Fruit fly (Drosophila melanogaster) whole organism, embryonic: ENCODE data around the gene CG31636.

Experiments used
- ATbp ChIP-seq: fragments of 200-800 bp; sonication (Bioruptor generic); optimal IDR thresholded peaks from 2 replicates; lab custom pipeline; 2017; ENCODE audit warnings: missing biosample characterization, mild to moderate bottlenecking, missing genetic modification characterization, missing genetic modification reagents
- Aef1 ChIP-seq: fragments of 200-800 bp; sonication (Bioruptor generic); IDR thresholded peaks from 3 replicates; pipeline ENCODE4 v1.3.6; 2022; ENCODE audit warnings: missing biosample characterization, missing genetic modification characterization
- CG10267 ChIP-seq: fragments of 200-800 bp; sonication (Bioruptor generic); optimal IDR thresholded peaks from 2 replicates; lab custom pipeline; 2018; ENCODE audit warnings: missing biosample characterization, mild to moderate bottlenecking, missing genetic modification characterization, moderate library complexity
- CG10543 ChIP-seq: fragments of 200-800 bp; sonication (Bioruptor generic); optimal IDR thresholded peaks from 3 replicates; lab custom pipeline; 2017; ENCODE audit warnings: missing biosample characterization, mild to moderate bottlenecking, missing genetic modification characterization, moderate library complexity
- CG11093 ChIP-seq: fragments of 200-800 bp; sonication (Bioruptor generic); IDR thresholded peaks from 3 replicates; pipeline ENCODE4 v1.3.6; 2022; ENCODE audit warnings: missing biosample characterization, missing genetic modification characterization
- CG11398 ChIP-seq: fragments of 200-800 bp; sonication (Bioruptor generic); optimal IDR thresholded peaks from 2 replicates; lab custom pipeline; 2016; ENCODE audit warnings: missing biosample characterization, missing genetic modification characterization
- CG11504 ChIP-seq: fragments of 200-800 bp; sonication (Bioruptor generic); optimal IDR thresholded peaks from 3 replicates; lab custom pipeline; 2019; ENCODE audit warnings: missing biosample characterization, mild to moderate bottlenecking, missing genetic modification characterization, moderate library complexity
- CG12391 ChIP-seq: fragments of 200-800 bp; sonication (Bioruptor generic); optimal IDR thresholded peaks from 3 replicates; lab custom pipeline; 2018; ENCODE audit warnings: missing biosample characterization, mild to moderate bottlenecking, missing genetic modification characterization, moderate library complexity
- CG13424 ChIP-seq: fragments of 200-800 bp; sonication (Bioruptor generic); optimal IDR thresholded peaks from 2 replicates; lab custom pipeline; 2019; ENCODE audit warnings: missing biosample characterization, mild to moderate bottlenecking, missing genetic modification characterization, moderate library complexity
- CG13624 ChIP-seq: fragments of 200-800 bp; sonication (Bioruptor generic); optimal IDR thresholded peaks from 2 replicates; lab custom pipeline; 2016; ENCODE audit warnings: missing biosample characterization, missing genetic modification characterization
- CG17186 ChIP-seq: fragments of 200-800 bp; sonication (Bioruptor generic); optimal IDR thresholded peaks from 3 replicates; lab custom pipeline; 2017; ENCODE audit warnings: missing biosample characterization, missing genetic modification reagents, missing genetic modification characterization
- CG17361 ChIP-seq: fragments of 200-800 bp; sonication (Bioruptor generic); IDR thresholded peaks from 3 replicates; pipeline ENCODE4 v1.3.6; 2022; ENCODE audit warnings: missing biosample characterization, missing genetic modification characterization
- CG18476 ChIP-seq: fragments of 200-800 bp; sonication (Bioruptor generic); optimal IDR thresholded peaks from 2 replicates; lab custom pipeline; 2016; ENCODE audit warnings: missing biosample characterization, mild to moderate bottlenecking, missing genetic modification characterization
- CG18619 ChIP-seq: fragments of 200-800 bp; sonication (Bioruptor generic); optimal IDR thresholded peaks from 3 replicates; lab custom pipeline; 2017; ENCODE audit warnings: missing biosample characterization, mild to moderate bottlenecking, missing genetic modification characterization
- CG31388 ChIP-seq: fragments of 200-800 bp; sonication (Bioruptor generic); optimal IDR thresholded peaks from 2 replicates; lab custom pipeline; 2016; ENCODE audit warnings: missing biosample characterization, missing genetic modification characterization
- CG32532 ChIP-seq: fragments of 200-800 bp; sonication (Bioruptor generic); IDR thresholded peaks from 2 replicates; pipeline ENCODE4 v1.3.6; 2022; ENCODE audit warnings: missing biosample characterization, missing genetic modification characterization
- CG32767 ChIP-seq: fragments of 200-800 bp; sonication (Bioruptor generic); IDR thresholded peaks from 2 replicates; pipeline ENCODE4 v1.3.6; 2022; ENCODE audit warnings: missing biosample characterization, missing genetic modification characterization
- CG32772 ChIP-seq: fragments of 200-800 bp; sonication (Bioruptor generic); IDR thresholded peaks from 2 replicates; pipeline ENCODE4 v1.3.6; 2022; ENCODE audit warnings: missing biosample characterization, missing genetic modification characterization
- CG34422 ChIP-seq: fragments of 200-800 bp; sonication (Bioruptor generic); IDR thresholded peaks from 3 replicates; pipeline ENCODE4 v1.3.6; 2022; ENCODE audit warnings: missing biosample characterization, missing genetic modification characterization
- CG4617 ChIP-seq: fragments of 200-800 bp; sonication (Bioruptor generic); optimal IDR thresholded peaks from 3 replicates; lab custom pipeline; 2016; ENCODE audit warnings: missing biosample characterization, missing genetic modification characterization, borderline replicate concordance
- CG4820 ChIP-seq: fragments of 200-800 bp; sonication (Bioruptor generic); optimal IDR thresholded peaks from 3 replicates; lab custom pipeline; 2016; ENCODE audit warnings: missing biosample characterization, missing genetic modification characterization
- CG7372 ChIP-seq: fragments of 200-800 bp; sonication (Bioruptor generic); IDR thresholded peaks from 2 replicates; pipeline ENCODE4 v1.3.6; 2022; ENCODE audit warnings: missing biosample characterization, missing genetic modification characterization
- CG9817 ChIP-seq: fragments of 200-800 bp; sonication (Bioruptor generic); optimal IDR thresholded peaks from 2 replicates; lab custom pipeline; 2018; ENCODE audit warnings: missing biosample characterization, mild to moderate bottlenecking, missing genetic modification characterization, moderate library complexity
- CG9932 ChIP-seq: fragments of 200-800 bp; sonication (Bioruptor generic); IDR thresholded peaks from 2 replicates; pipeline ENCODE4 v1.3.6; 2022; ENCODE audit warnings: missing biosample characterization, missing genetic modification characterization
- CrebB ChIP-seq: fragments of 200-800 bp; sonication (Bioruptor generic); optimal IDR thresholded peaks from 3 replicates; lab custom pipeline; 2018; ENCODE audit warnings: missing biosample characterization, mild to moderate bottlenecking, missing genetic modification characterization
- Dad ChIP-seq: fragments of 200-800 bp; sonication (Bioruptor generic); optimal IDR thresholded peaks from 3 replicates; lab custom pipeline; 2016; ENCODE audit warnings: missing biosample characterization, missing genetic modification characterization
- E2f1 ChIP-seq: fragments of 200-800 bp; sonication (Bioruptor generic); IDR thresholded peaks from 2 replicates; pipeline ENCODE4 v1.3.6; 2022; ENCODE audit warnings: missing biosample characterization, missing genetic modification characterization
- HLH3B ChIP-seq: fragments of 200-800 bp; sonication (Bioruptor generic); IDR thresholded peaks from 2 replicates; pipeline ENCODE4 v1.3.6; 2022; ENCODE audit warnings: missing biosample characterization, missing genetic modification characterization
- Jarid2 ChIP-seq: fragments of 200-800 bp; sonication (Bioruptor generic); optimal IDR thresholded peaks from 3 replicates; lab custom pipeline; 2017; ENCODE audit warnings: mild to moderate bottlenecking, missing biosample characterization, missing genetic modification reagents, missing genetic modification characterization
- Optix ChIP-seq: fragments of 200-800 bp; sonication (Bioruptor generic); IDR thresholded peaks from 3 replicates; pipeline ENCODE4 v1.3.6; 2022; ENCODE audit warnings: missing biosample characterization, missing genetic modification characterization
- Side ChIP-seq: fragments of 200-800 bp; sonication (Bioruptor generic); optimal IDR thresholded peaks from 2 replicates; lab custom pipeline; 2016; ENCODE audit warnings: missing biosample characterization, missing genetic modification characterization
- YL-1 ChIP-seq: fragments of 200-800 bp; sonication (Bioruptor generic); optimal IDR thresholded peaks from 3 replicates; lab custom pipeline; 2017; ENCODE audit warnings: missing biosample characterization, mild to moderate bottlenecking, missing genetic modification characterization
- ac ChIP-seq: fragments of 200-800 bp; sonication (Bioruptor generic); optimal IDR thresholded peaks from 3 replicates; lab custom pipeline; 2017; ENCODE audit warnings: missing biosample characterization, mild to moderate bottlenecking, missing genetic modification characterization
- bowl ChIP-seq: fragments of 200-800 bp; sonication (Bioruptor generic); IDR thresholded peaks from 2 replicates; pipeline ENCODE4 v1.3.6; 2022; ENCODE audit warnings: missing biosample characterization, missing genetic modification characterization
- bsh ChIP-seq, 2 experiments: fragments of 200-800 bp; sonication (Bioruptor generic); optimal IDR thresholded peaks; 2 replicates each; lab custom pipeline; 2017 to 2018; ENCODE audit warnings: mild to moderate bottlenecking in 2 of 2, missing biosample characterization in 2 of 2, missing genetic modification characterization in 2 of 2, moderate library complexity in 1 of 2
- caup ChIP-seq: fragments of 200-800 bp; sonication (Bioruptor generic); optimal IDR thresholded peaks from 3 replicates; lab custom pipeline; 2017; ENCODE audit warnings: missing biosample characterization, mild to moderate bottlenecking, missing genetic modification characterization, moderate library complexity; ENCODE audit not compliant: severe bottlenecking
- dysf ChIP-seq: fragments of 200-800 bp; sonication (Bioruptor generic); IDR thresholded peaks from 3 replicates; pipeline ENCODE4 v1.3.6; 2022; ENCODE audit warnings: missing biosample characterization, missing genetic modification characterization
- ewg ChIP-seq: fragments of 200-800 bp; sonication (Bioruptor generic); optimal IDR thresholded peaks from 3 replicates; lab custom pipeline; 2017; ENCODE audit warnings: mild to moderate bottlenecking, missing biosample characterization, missing genetic modification reagents, missing genetic modification characterization
- fd64A ChIP-seq: fragments of 200-800 bp; sonication (Bioruptor generic); optimal IDR thresholded peaks from 3 replicates; lab custom pipeline; 2018; ENCODE audit warnings: missing biosample characterization, mild to moderate bottlenecking, missing genetic modification characterization
- ken ChIP-seq: fragments of 200-800 bp; sonication (Bioruptor generic); IDR thresholded peaks from 3 replicates; pipeline ENCODE4 v1.3.6; 2022; ENCODE audit warnings: missing biosample characterization, missing genetic modification characterization
- lbe ChIP-seq: fragments of 200-800 bp; sonication (Bioruptor generic); optimal IDR thresholded peaks from 2 replicates; lab custom pipeline; 2016; ENCODE audit warnings: missing biosample characterization, mild to moderate bottlenecking, missing genetic modification characterization
- lmd ChIP-seq: fragments of 200-800 bp; sonication (Bioruptor generic); IDR thresholded peaks from 2 replicates; pipeline ENCODE4 v1.3.6; 2022; ENCODE audit warnings: missing biosample characterization, missing genetic modification characterization
- org-1 ChIP-seq: fragments of 200-800 bp; sonication (Bioruptor generic); optimal IDR thresholded peaks from 2 replicates; lab custom pipeline; 2017; ENCODE audit warnings: missing biosample characterization, missing genetic modification characterization
- peb ChIP-seq: fragments of 200-800 bp; sonication (Bioruptor generic); IDR thresholded peaks from 2 replicates; pipeline ENCODE4 v1.3.6; 2022; ENCODE audit warnings: missing biosample characterization, missing genetic modification characterization
- prd ChIP-seq, 3 experiments: fragments of >200 bp in 2 of 3; fragments of 200-800 bp in 1 of 3; sonication (Bioruptor generic) in 1 of 3; optimal IDR thresholded peaks in 2 of 3; IDR thresholded peaks in 1 of 3; 2 replicates in 2 of 3; 3 replicates in 1 of 3; pipeline versions ENCODE4 v1.3.6 to Lab custom; 2017 to 2022; ENCODE audit warnings: missing biosample characterization in 1 of 3, missing genetic modification characterization in 1 of 3
- ranshi ChIP-seq: fragments of 200-800 bp; sonication (Bioruptor generic); IDR thresholded peaks from 2 replicates; pipeline ENCODE4 v1.3.6; 2022; ENCODE audit warnings: missing biosample characterization, missing genetic modification characterization
- sisA ChIP-seq: fragments of 200-800 bp; sonication (Bioruptor generic); IDR thresholded peaks from 2 replicates; pipeline ENCODE4 v1.3.6; 2022; ENCODE audit warnings: missing biosample characterization, missing genetic modification characterization
- tgo ChIP-seq: fragments of 200-800 bp; sonication (Bioruptor generic); IDR thresholded peaks from 3 replicates; pipeline ENCODE4 v1.3.6; 2022; ENCODE audit warnings: missing biosample characterization, missing genetic modification characterization
- ttk ChIP-seq: fragments of 200-800 bp; sonication (Bioruptor generic); IDR thresholded peaks from 2 replicates; pipeline ENCODE4 v2.1.2; 2022; ENCODE audit warnings: missing biosample characterization, missing genetic modification characterization

The CG31636 gene

DNA sequence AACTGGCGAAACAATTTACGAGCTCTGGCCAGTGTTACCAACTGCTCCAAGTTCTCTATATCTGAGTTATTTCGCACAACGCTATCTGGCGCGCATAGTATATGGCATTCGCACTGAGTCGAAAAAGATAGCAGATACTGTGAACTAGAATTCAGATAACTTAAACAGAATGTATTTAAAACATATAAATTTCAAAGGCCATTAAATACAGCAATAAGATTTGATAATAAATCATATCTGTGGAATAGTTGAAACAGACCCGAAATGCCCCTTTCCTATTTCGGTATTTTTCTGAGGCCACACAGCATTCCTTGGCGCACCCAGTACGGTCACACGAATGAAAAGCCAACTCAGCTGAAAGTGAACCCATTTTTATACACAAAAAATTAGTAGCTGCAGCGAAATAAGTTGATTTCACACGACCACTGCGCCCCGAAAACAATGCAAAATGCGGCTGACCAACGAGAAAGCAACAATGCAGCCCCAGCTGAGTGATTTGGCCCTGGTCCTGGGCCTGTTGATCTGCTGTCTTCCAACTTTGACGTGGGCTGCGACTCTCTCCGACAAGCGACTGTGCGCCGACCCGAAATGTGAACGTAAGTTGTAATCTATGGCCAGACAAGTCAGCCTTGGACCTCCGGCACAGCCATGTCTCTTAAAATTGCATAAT is 8.7 kb downstream of the CG31636 start, which contains the start of the genes CG31635 and Tango1 (continued):
- peak; percentile 61 for TF ChIP-seq YL-1 (GFP tag; lab: Kevin White, UChicago)
- TF ChIP-seq CG31388: no peak
- no peak for TF ChIP-seq sisA (GFP tag; lab: Robert Waterston, UW)
- no peak for TF ChIP-seq Jarid2 (GFP tag; lab: Kevin White, UChicago)
- no peak for TF ChIP-seq Dad
- TF ChIP-seq bowl (GFP tag; lab: Robert Waterston, UW): no peak
- TF ChIP-seq caup (GFP tag; lab: Kevin White, UChicago): no peak
- peak; percentile 19; the same call in 1 of the 2 replicates for TF ChIP-seq E2f1
- TF ChIP-seq HLH3B (GFP tag; lab: Robert Waterston, UW): no peak
- no peak for TF ChIP-seq Optix (GFP tag; lab: Robert Waterston, UW)
- 0 out of 3 replicates have a peak, but pooled peaks have one; percentile 15 for TF ChIP-seq tgo (GFP tag; lab: Robert Waterston, UW)
- no peak; the same call in none of the 3 replicates for TF ChIP-seq CG17361 (GFP tag; lab: Robert Waterston, UW)
- TF ChIP-seq dysf (GFP tag; lab: Robert Waterston, UW): 0 out of 3 replicates have a peak, but pooled peaks have one; percentile 22
- no peak for TF ChIP-seq CG4820 (GFP tag; lab: Kevin White, UChicago)
- no peak for TF ChIP-seq bsh (GFP tag; optimal IDR thresholded peaks at IDR 0.05; lab: Kevin White, UChicago)
- peak; percentile 46; the same call in 1 of the 3 replicates for TF ChIP-seq CG34422
- no peak for TF ChIP-seq peb (GFP tag; lab: Robert Waterston, UW)
- TF ChIP-seq CG13624: peak; percentile 36
- no peak for TF ChIP-seq CG18619
- no peak for TF ChIP-seq CG18476
- no peak for TF ChIP-seq ac
- TF ChIP-seq CG9817: no peak
- 0 out of 2 replicates have a peak, but pooled peaks have one; percentile 14 for TF ChIP-seq CG7372 (GFP tag; lab: Robert Waterston, UW)
- no peak for TF ChIP-seq CG11504 (tag; lab: Kevin White, UChicago)
- TF ChIP-seq CG10543 (GFP tag; lab: Kevin White, UChicago): peak; percentile 31
- TF ChIP-seq CG11093 (GFP tag; lab: Robert Waterston, UW): 0 out of 3 replicates have a peak, but pooled peaks have one; percentile 37
- TF ChIP-seq CrebB (tag; lab: Kevin White, UChicago): no peak
- TF ChIP-seq org-1 (GFP tag; lab: Kevin White, UChicago): no peak
- TF ChIP-seq ken (GFP tag; lab: Robert Waterston, UW): no peak
- no peak for TF ChIP-seq CG32767 (GFP tag; lab: Robert Waterston, UW)
- TF ChIP-seq prd (optimal IDR thresholded peaks at IDR 0.05; lab: Kevin White, UChicago): no peak
- peak; percentile 62; the same call in 1 of the 3 replicates for TF ChIP-seq prd (GFP tag; IDR thresholded peaks at IDR 0.05; lab: Robert Waterston, UW)
- TF ChIP-seq CG32772: no peak
- no peak for TF ChIP-seq fd64A (GFP tag; lab: Kevin White, UChicago)
- TF ChIP-seq CG32532 (GFP tag; lab: Robert Waterston, UW): no peak
- TF ChIP-seq lbe (GFP tag; lab: Kevin White, UChicago): no peak
- TF ChIP-seq CG10267 (tag; lab: Kevin White, UChicago): peak; percentile 66
- TF ChIP-seq CG9932: 0 out of 2 replicates have a peak, but pooled peaks have one; percentile 40
- TF ChIP-seq Side (GFP tag; lab: Kevin White, UChicago): no peak
- peak; percentile 92 for TF ChIP-seq CG17186
- no peak for TF ChIP-seq ewg (GFP tag; lab: Kevin White, UChicago)
- TF ChIP-seq CG13424 (tag; lab: Kevin White, UChicago): peak; percentile 7
- no peak for TF ChIP-seq ATbp (GFP tag; lab: Kevin White, UChicago)
- TF ChIP-seq ranshi (GFP tag; lab: Robert Waterston, UW): no peak
- peak; percentile 50 for TF ChIP-seq CG12391 (tag; lab: Kevin White, UChicago)
- TF ChIP-seq lmd (GFP tag; lab: Robert Waterston, UW): no peak; the same call in 1 of the 2 replicates
- no peak for TF ChIP-seq CG11398 (GFP tag; lab: Kevin White, UChicago)
- TF ChIP-seq ttk (GFP tag; lab: Robert Waterston, UW): no peak
- peak; percentile 68 for TF ChIP-seq CG4617
- peak; percentile 26; the same call in 1 of the 3 replicates for TF ChIP-seq Aef1 (GFP tag; lab: Robert Waterston, UW)
